Fruit fly (Drosophila melanogaster): Measurements from ENCODE around the gene CG5687.

DNA sequence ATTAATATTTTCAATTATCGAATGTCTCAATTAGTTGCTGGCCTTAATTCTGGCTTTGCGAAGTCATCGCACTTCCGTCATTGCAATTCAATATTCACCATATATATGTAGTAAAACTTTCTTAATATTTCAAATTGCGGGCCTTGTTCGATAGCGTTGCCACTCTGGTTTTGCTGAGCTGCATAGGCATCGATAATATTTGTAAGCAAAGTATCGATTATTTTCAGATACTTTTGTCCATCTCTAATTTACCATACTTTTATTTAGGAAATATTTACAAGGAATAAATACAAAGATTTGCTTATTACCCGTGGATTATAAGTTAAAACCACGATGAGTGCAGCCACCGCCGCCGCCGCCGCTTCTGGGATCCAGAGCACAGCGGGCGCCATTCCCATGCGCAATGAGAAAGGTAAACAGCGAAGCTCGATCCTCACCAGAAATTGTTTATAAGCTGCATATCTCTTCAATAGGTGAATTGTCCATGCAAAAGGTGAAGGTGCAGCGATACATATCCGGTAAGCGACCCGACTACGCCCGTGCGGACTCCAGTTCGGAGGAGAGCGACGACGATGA, 2.0 kb upstream of the CG5687 start, which contains the start of gene Mfap1:
- TF ChIP-seq Myc (optimal IDR thresholded peaks at IDR 0.05) (no peak), psq (optimal IDR thresholded peaks at IDR 0.05) (no peak), h (optimal IDR thresholded peaks at IDR 0.05) (no peak), Sin3A (optimal IDR thresholded peaks at IDR 0.05) (no peak), ttk (optimal IDR thresholded peaks at IDR 0.05) (no peak), insv (optimal IDR thresholded peaks at IDR 0.05) (no peak)

Measured in Kc167 (cell line).